Worm (Caenorhabditis elegans) whole organism, early embryonic: ENCODE results near the gene T24H10.4.

Source experiments
- B0310.2 ChIP-seq: sonication (generic microtip); optimal IDR thresholded peaks from 2 replicates; lab custom pipeline; 2016; ENCODE audit warnings: mild to moderate bottlenecking, missing genetic modification characterization, missing compliant biosample characterization
- F13C5.2 ChIP-seq: sonication (generic microtip); optimal IDR thresholded peaks from 2 replicates; lab custom pipeline; 2017; ENCODE audit warnings: mild to moderate bottlenecking, missing genetic modification characterization, inconsistent platforms, missing compliant biosample characterization
- aly-1 ChIP-seq: sonication (generic microtip); optimal IDR thresholded peaks from 2 replicates; lab custom pipeline; 2016; ENCODE audit warnings: missing genetic modification characterization, missing compliant biosample characterization
- ama-1 ChIP-seq: fragments of 150-350 bp; optimal IDR thresholded peaks from 2 replicates; lab custom pipeline; 2014
- ceh-13 ChIP-seq: fragments of 200-800 bp; sonication (Bioruptor generic); optimal IDR thresholded peaks from 2 replicates; lab custom pipeline; 2018; ENCODE audit warnings: mild to moderate bottlenecking, missing genetic modification characterization, missing compliant biosample characterization
- ceh-36 ChIP-seq: sonication (generic microtip); optimal IDR thresholded peaks from 2 replicates; lab custom pipeline; 2016; ENCODE audit warnings: missing genetic modification characterization, inconsistent platforms, missing compliant biosample characterization
- ets-7 ChIP-seq: sonication (generic microtip); optimal IDR thresholded peaks from 2 replicates; lab custom pipeline; 2016; ENCODE audit warnings: missing genotype, missing genetic modification characterization, missing compliant biosample characterization
- flt-1 ChIP-seq: fragments of 200-800 bp; sonication (Bioruptor generic); IDR thresholded peaks from 2 replicates; pipeline ENCODE4 v1.3.6; 2022; ENCODE audit warnings: missing genetic modification characterization, missing compliant biosample characterization
- hmbx-1 ChIP-seq: sonication (generic microtip); optimal IDR thresholded peaks from 2 replicates; lab custom pipeline; 2016; ENCODE audit warnings: mild to moderate bottlenecking, missing genetic modification characterization, missing compliant biosample characterization
- hmg-4 ChIP-seq: fragments of 200-800 bp; sonication (Bioruptor generic); optimal IDR thresholded peaks from 2 replicates; lab custom pipeline; 2018; ENCODE audit warnings: mild to moderate bottlenecking, missing genetic modification characterization, missing compliant biosample characterization
- hnd-1 ChIP-seq: sonication (generic microtip); optimal IDR thresholded peaks from 2 replicates; lab custom pipeline; 2016; ENCODE audit warnings: missing genetic modification characterization, missing compliant biosample characterization
- pes-1 ChIP-seq: fragments of 200-800 bp; sonication (Bioruptor generic); IDR thresholded peaks from 2 replicates; pipeline ENCODE4 v1.3.6; 2022; ENCODE audit warnings: missing genetic modification reagents, missing genetic modification characterization, missing compliant biosample characterization
- scrt-1 ChIP-seq: fragments of 200-800 bp; sonication (Bioruptor generic); IDR thresholded peaks from 2 replicates; pipeline ENCODE4 v1.3.6; 2022; ENCODE audit warnings: missing genetic modification characterization, missing compliant biosample characterization
- sea-1 ChIP-seq: fragments of 200-800 bp; sonication (Bioruptor generic); conservative IDR thresholded peaks from 2 replicates; pipeline ENCODE4 v1.3.6; 2022; ENCODE audit warnings: missing genetic modification characterization, missing compliant biosample characterization
- tbx-11 ChIP-seq: fragments of 200-800 bp; sonication (Bioruptor generic); IDR thresholded peaks from 2 replicates; pipeline ENCODE4 v1.3.6; 2022; ENCODE audit warnings: missing genetic modification characterization, missing compliant biosample characterization
- tbx-37 ChIP-seq: fragments of 200-800 bp; sonication (Bioruptor generic); conservative IDR thresholded peaks from 2 replicates; pipeline ENCODE4 v1.3.6; 2022; ENCODE audit warnings: missing genetic modification reagents, missing genetic modification characterization, missing compliant biosample characterization
- tra-4 ChIP-seq: sonication (generic microtip); optimal IDR thresholded peaks from 2 replicates; lab custom pipeline; 2017; ENCODE audit warnings: missing genetic modification characterization, missing compliant biosample characterization

The T24H10.4 gene

ce11 chrII:9092910-9093309 is 16.4 kb upstream of the T24H10.4 start:
- no peak for TF ChIP-seq pes-1 (GFP tag; lab: Robert Waterston, UW)
- no peak for TF ChIP-seq F13C5.2
- no peak for TF ChIP-seq aly-1
- no peak for TF ChIP-seq hmbx-1
- no peak for TF ChIP-seq ama-1 (lab: Kevin White, UChicago)
- no peak for TF ChIP-seq hnd-1
- TF ChIP-seq tbx-37 (GFP tag; lab: Robert Waterston, UW): no peak
- TF ChIP-seq tbx-11 (GFP tag; lab: Robert Waterston, UW): no peak
- TF ChIP-seq B0310.2: no peak
- no peak for TF ChIP-seq sea-1 (GFP tag; lab: Robert Waterston, UW)
- no peak for TF ChIP-seq flt-1
- no peak for TF ChIP-seq hmg-4 (GFP tag; lab: Kevin White, UChicago)
- no peak for TF ChIP-seq scrt-1
- no peak for TF ChIP-seq ets-7
- no peak for TF ChIP-seq tra-4 (tag; lab: Kevin White, UChicago)
- TF ChIP-seq ceh-13: no peak
- no peak for TF ChIP-seq ceh-36 (tag; lab: Kevin White, UChicago)

ce11 chrII:9093584-9093983 is 15.8 kb upstream of the T24H10.4 start, which contains the start of gene C07H4.1:
C07H4.1 (minus strand) TSS chrII:9093684.
- TF ChIP-seq hmbx-1 (no peak), ceh-36 (tag; lab: Kevin White, UChicago) (no peak), ets-7 (no peak), B0310.2 (no peak), hnd-1 (no peak), F13C5.2 (no peak), pes-1 (GFP tag; lab: Robert Waterston, UW) (no peak), scrt-1 (no peak), hmg-4 (GFP tag; lab: Kevin White, UChicago) (no peak), sea-1 (GFP tag; lab: Robert Waterston, UW) (no peak), aly-1 (no peak), ama-1 (lab: Kevin White, UChicago) (no peak), flt-1 (no peak), ceh-13 (no peak), tbx-11 (GFP tag; lab: Robert Waterston, UW) (no peak), tbx-37 (GFP tag; lab: Robert Waterston, UW) (no peak)

- TF ChIP-seq ets-7: no peak
- TF ChIP-seq tra-4 (tag; lab: Kevin White, UChicago): no peak
Measured at ce11 chrII:9094247-9094790, 15.0 kb upstream of the T24H10.4 start.

ce11 chrII:9097302-9097701 is 12.0 kb upstream of the T24H10.4 start:
- TF ChIP-seq B0310.2 (no peak), tra-4 (tag; lab: Kevin White, UChicago) (no peak), pes-1 (GFP tag; lab: Robert Waterston, UW) (no peak), aly-1 (no peak), F13C5.2 (no peak), hmg-4 (GFP tag; lab: Kevin White, UChicago) (no peak), flt-1 (no peak), ama-1 (lab: Kevin White, UChicago) (no peak), ets-7 (no peak), hmbx-1 (no peak)

- TF ChIP-seq flt-1: no peak
- TF ChIP-seq ceh-13: no peak
Measured at ce11 chrII:9098505-9098904, 10.8 kb upstream of the T24H10.4 start, which contains the start of gene clh-5. clh-5 (minus strand) TSS chrII:9098605.

ce11 chrII:9099017-9099416 is 10.3 kb upstream of the T24H10.4 start, which contains the start of gene T24H10.1:
T24H10.1 (plus strand) TSS chrII:9099371.
- TF ChIP-seq tbx-37 (GFP tag; lab: Robert Waterston, UW) (no peak), ceh-36 (tag; lab: Kevin White, UChicago) (peak; percentile 33), F13C5.2 (peak; percentile 57)

- no peak for TF ChIP-seq ama-1 (lab: Kevin White, UChicago)
- no peak for TF ChIP-seq sea-1 (GFP tag; lab: Robert Waterston, UW)
- TF ChIP-seq scrt-1: no peak
- TF ChIP-seq ceh-36 (tag; lab: Kevin White, UChicago): no peak
- no peak for TF ChIP-seq ets-7
- no peak for TF ChIP-seq flt-1
- TF ChIP-seq tbx-11 (GFP tag; lab: Robert Waterston, UW): no peak
- TF ChIP-seq F13C5.2: no peak
- no peak for TF ChIP-seq hmbx-1
- no peak for TF ChIP-seq B0310.2
- no peak for TF ChIP-seq hnd-1
- TF ChIP-seq hmg-4 (GFP tag; lab: Kevin White, UChicago): no peak
- no peak for TF ChIP-seq ceh-13
- no peak for TF ChIP-seq tra-4 (tag; lab: Kevin White, UChicago)
- no peak for TF ChIP-seq aly-1
- no peak for TF ChIP-seq pes-1 (GFP tag; lab: Robert Waterston, UW)
- TF ChIP-seq tbx-37 (GFP tag; lab: Robert Waterston, UW): no peak
Measured at ce11 chrII:9100798-9101197, 8.5 kb upstream of the T24H10.4 start, which contains the start of gene T24H10.5. T24H10.5 (plus strand) TSS chrII:9101098.

ce11 chrII:9102623-9103022 is 6.7 kb upstream of the T24H10.4 start:
- TF ChIP-seq scrt-1 (peak; percentile 79), flt-1 (peak; percentile 66), pes-1 (GFP tag; lab: Robert Waterston, UW) (peak; percentile 76), sea-1 (GFP tag; lab: Robert Waterston, UW) (peak; percentile 66), tbx-37 (GFP tag; lab: Robert Waterston, UW) (0 out of 2 replicates have a peak, but pooled peaks have one; percentile 31), tbx-11 (GFP tag; lab: Robert Waterston, UW) (peak; percentile 71)
